Worm (Caenorhabditis elegans) whole organism, L1 larva: ENCODE results near the gene ora-1.
"Not testable (repeated sequence)": the region's sequence is repeated elsewhere in the genome, so short reads cannot be mapped to it uniquely, and the experiment has no call there.

Source experiments
- Y116A8C.19 ChIP-seq: sonication (generic microtip); optimal IDR thresholded peaks from 2 replicates; lab custom pipeline; 2016; ENCODE audit warnings: missing compliant biosample characterization, missing genetic modification characterization, borderline replicate concordance
- ama-1 ChIP-seq: fragments of 150-350 bp; optimal IDR thresholded peaks from 2 replicates; lab custom pipeline; 2014
- isw-1 ChIP-seq: fragments of 200-800 bp; sonication (Bioruptor generic); IDR thresholded peaks from 2 replicates; pipeline ENCODE4 v1.3.6; 2022; ENCODE audit warnings: missing genetic modification characterization, missing compliant biosample characterization
- unc-130 ChIP-seq: fragments of 150-350 bp; optimal IDR thresholded peaks from 2 replicates; lab custom pipeline; 2017; ENCODE audit warnings: missing biosample characterization, missing genetic modification characterization, inconsistent platforms

- TF ChIP-seq isw-1 (GFP tag; lab: Robert Waterston, UW): peak; percentile 72
- TF ChIP-seq unc-130 (tag; lab: Kevin White, UChicago); Y116A8C.19 (tag; lab: Kevin White, UChicago); ama-1 (lab: Kevin White, UChicago): not testable (repeated sequence)
These were observed 29.4 kb upstream of the ora-1 start, which contains the start of gene mcm-3AP for ce11 chrIV:7948290-7948689.
